Worm (Caenorhabditis elegans): Measurements from ENCODE around the gene C34F6.12.

ce11 chrX:11211360-11211759, 15.1 kb downstream of the C34F6.12 start:
- TF ChIP-seq nhr-77 (tag; optimal IDR thresholded peaks at IDR 0.05) (no peak), elt-1 (tag; optimal IDR thresholded peaks at IDR 0.05) (no peak), snpc-4 (tag; optimal IDR thresholded peaks at IDR 0.05) (no peak), fos-1 (tag; optimal IDR thresholded peaks at IDR 0.05) (no peak)
